Fruit fly (Drosophila melanogaster) whole organism: ENCODE measurements around the gene CNPYb.

ENCODE experiments used
- CG8478 ChIP-seq: fragments of >200 bp; optimal IDR thresholded peaks from 2 replicates; lab custom pipeline; 2018; ENCODE audit warnings: inconsistent platforms
- Dll ChIP-seq: fragments of >200 bp; optimal IDR thresholded peaks from 2 replicates; lab custom pipeline; 2017
- EcR ChIP-seq, 2 experiments: fragments of >200 bp; optimal IDR thresholded peaks; 2 replicates each; lab custom pipeline; 2017; ENCODE audit warnings: missing biosample characterization in 2 of 2, missing genetic modification characterization in 2 of 2, missing genetic modification reagents in 2 of 2
- pan ChIP-seq: fragments of >200 bp; optimal IDR thresholded peaks from 2 replicates; lab custom pipeline; 2017
- psq ChIP-seq: fragments of >200 bp; optimal IDR thresholded peaks from 2 replicates; lab custom pipeline; 2017
- usp ChIP-seq: fragments of >200 bp; optimal IDR thresholded peaks from 2 replicates; lab custom pipeline; 2017; ENCODE audit warnings: missing biosample characterization, missing genetic modification characterization, mixed read lengths

The CNPYb gene

DNA sequence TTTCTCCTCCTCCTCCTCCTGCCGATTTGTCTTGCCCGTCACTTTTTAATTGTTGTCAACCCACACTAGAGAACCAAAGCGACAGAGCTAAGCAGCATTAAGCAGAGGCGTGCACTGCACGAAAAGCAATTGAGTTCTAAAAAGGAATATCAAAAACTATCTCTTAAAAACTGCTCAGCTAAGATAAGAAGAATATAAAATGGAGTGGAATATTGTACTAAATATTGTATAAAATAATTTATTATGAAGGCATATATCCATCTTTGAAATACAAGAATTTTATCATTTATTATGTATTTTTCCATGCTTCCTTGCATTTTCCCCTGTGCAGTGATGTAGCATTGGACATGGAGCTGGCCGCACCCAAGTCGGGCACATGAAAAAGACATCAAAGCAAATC, 41.0 kb downstream of the CNPYb start:
- TF ChIP-seq pan: no peak
- no peak for TF ChIP-seq Dll
- TF ChIP-seq usp (GFP tag; lab: Kevin White, UChicago): no peak
- TF ChIP-seq CG8478 (lab: Kevin White, UChicago): no peak
- TF ChIP-seq psq (lab: Kevin White, UChicago): no peak
- no peak for TF ChIP-seq EcR (GFP tag; optimal IDR thresholded peaks at IDR 0.05; lab: Kevin White, UChicago)

DNA sequence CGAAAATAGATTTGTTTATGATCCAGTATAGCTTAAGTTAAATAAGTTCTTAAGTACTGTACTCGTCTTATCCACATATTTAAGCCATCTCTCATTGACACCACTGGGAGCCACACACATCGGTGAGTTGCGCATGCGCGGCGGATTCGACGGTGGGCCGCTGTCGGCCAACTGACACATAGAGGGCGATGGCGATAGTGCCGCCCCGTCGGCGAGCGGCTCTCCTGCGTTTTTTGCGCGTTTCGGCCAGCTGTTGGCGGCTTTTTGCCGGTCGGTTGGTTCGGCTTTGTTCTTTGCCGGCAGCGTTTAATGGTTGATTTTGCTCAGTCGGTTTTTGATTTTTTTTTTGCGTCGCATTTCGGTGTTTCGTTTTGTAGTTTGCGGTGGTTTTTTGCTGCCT, 41.8 kb downstream of the CNPYb start:
- no peak for TF ChIP-seq psq (lab: Kevin White, UChicago)
- TF ChIP-seq EcR (GFP tag; optimal IDR thresholded peaks at IDR 0.05; lab: Kevin White, UChicago): no peak
- TF ChIP-seq usp (GFP tag; lab: Kevin White, UChicago): no peak
- TF ChIP-seq CG8478 (lab: Kevin White, UChicago): no peak
- no peak for TF ChIP-seq Dll
- TF ChIP-seq pan: no peak

DNA sequence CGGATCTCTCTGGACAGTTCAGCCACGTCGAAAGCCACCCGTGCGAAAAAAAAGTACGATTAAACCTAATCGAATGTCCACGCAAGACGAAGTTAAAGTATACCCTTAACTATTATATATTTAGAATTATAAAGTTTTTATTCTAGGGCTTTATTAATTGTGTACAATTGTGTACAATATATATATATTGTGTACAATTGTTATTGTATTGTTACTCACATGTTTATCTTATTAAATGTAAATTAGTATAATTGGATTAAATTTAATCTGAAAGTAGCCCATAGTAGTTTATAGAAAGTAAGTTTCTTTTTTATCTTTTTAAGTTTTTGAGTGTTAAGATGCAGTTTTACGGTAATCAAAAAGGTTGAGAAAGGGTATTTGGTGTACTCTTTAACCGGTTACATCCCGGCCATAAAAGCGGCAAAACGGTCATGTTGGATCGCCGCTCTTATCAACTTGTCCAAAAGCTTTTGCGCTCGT, 42.6 kb downstream of the CNPYb start, which contains the start of gene CG43407:
CG43407 (minus strand) TSS at position 51 of the 480 bp plus-strand sequence.
- TF ChIP-seq psq (lab: Kevin White, UChicago): no peak
- no peak for TF ChIP-seq pan
- no peak for TF ChIP-seq usp (GFP tag; lab: Kevin White, UChicago)
- no peak for TF ChIP-seq EcR (GFP tag; optimal IDR thresholded peaks at IDR 0.05; lab: Kevin White, UChicago)
- no peak for TF ChIP-seq Dll
- no peak for TF ChIP-seq CG8478 (lab: Kevin White, UChicago)

DNA sequence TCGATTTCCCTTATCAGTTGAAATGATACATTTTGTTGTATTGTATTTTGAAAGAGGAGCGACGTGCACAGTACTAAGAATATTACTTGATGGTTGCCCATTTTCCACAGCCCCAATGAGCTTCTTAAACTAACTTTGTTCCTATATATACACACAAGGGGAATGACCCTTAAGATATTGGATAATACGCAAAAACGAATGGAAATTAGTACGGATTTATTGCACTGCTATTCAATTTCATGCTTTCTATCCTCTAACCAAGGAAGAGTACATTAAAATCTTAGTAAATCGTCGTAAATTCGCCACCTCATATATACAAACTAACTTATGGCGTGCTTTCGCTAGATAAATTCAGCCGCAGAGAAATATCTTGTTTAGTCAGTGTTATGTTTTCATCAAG, 44.1 kb downstream of the CNPYb start, which contains the start of gene Acp76A:
Acp76A (minus strand) TSS at position 101 of the 400 bp plus-strand sequence.
- no peak for TF ChIP-seq Dll
- no peak for TF ChIP-seq CG8478 (lab: Kevin White, UChicago)
- no peak for TF ChIP-seq psq (lab: Kevin White, UChicago)
- TF ChIP-seq EcR (GFP tag; optimal IDR thresholded peaks at IDR 0.05; lab: Kevin White, UChicago): no peak
- no peak for TF ChIP-seq pan
- no peak for TF ChIP-seq usp (GFP tag; lab: Kevin White, UChicago)

DNA sequence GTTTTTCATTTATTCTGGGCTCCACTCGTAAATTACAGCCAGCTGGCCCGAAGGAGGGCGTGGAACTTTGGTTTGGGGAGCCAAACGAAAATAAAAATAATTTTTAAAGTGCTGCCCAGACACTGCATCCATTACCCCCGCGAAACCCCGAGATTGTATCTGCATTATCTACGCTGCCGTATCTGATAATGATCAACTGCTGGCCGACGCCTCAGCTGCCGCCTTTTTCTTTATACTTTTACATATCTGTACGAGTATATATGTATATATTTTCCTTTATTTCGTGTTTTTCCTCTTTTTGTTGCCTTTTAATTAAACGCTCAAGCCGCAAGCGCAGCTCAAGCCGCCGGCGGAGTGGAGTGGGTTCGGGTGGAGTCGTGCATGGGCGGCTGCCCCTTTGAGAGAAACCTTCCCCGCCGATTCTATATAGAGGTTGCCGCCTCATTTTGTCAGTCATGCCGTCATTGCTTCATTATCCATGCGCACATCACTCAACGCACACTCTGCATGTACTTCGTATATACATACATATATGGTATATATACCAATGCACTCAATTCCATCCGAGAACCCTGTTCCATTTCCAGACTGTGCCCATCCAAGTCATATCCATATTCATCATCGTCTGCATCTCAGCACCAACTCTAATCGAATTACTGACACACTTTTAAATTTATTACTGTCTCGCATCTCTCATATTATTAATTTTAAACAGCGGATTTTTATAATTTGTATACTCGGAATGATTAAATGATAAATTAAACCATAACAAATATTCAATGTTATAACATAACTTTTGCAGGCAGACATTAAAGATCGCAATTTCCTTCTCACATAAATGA, 46.1 kb downstream of the CNPYb start:
- no peak for TF ChIP-seq CG8478 (lab: Kevin White, UChicago)
- no peak for TF ChIP-seq usp (GFP tag; lab: Kevin White, UChicago)
- no peak for TF ChIP-seq EcR (GFP tag; optimal IDR thresholded peaks at IDR 0.05; lab: Kevin White, UChicago)
- no peak for TF ChIP-seq pan
- TF ChIP-seq psq (lab: Kevin White, UChicago): no peak
- TF ChIP-seq Dll: no peak

DNA sequence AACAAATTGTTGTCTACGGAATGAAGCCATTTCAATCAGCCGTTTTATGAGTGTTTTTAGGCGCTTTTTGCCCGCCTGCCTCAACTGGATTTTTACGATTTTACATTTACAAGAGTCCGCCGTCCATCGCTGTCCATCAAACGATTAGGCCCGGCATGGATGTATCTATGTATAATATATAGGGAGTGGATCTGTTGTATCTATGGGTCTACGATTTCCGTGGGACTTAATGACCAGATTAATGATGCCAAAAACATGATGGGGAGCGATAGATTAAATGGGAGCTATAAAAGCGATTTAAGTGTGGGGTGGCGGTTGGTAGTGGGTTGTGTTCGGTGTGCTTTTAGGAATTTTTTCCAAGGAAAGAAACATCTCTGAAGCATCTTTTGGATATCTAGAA, 47.3 kb downstream of the CNPYb start:
- TF ChIP-seq Dll (no peak), usp (GFP tag; lab: Kevin White, UChicago) (no peak), pan (no peak), CG8478 (lab: Kevin White, UChicago) (no peak), EcR (GFP tag; optimal IDR thresholded peaks at IDR 0.05; lab: Kevin White, UChicago) (no peak), psq (lab: Kevin White, UChicago) (no peak)

DNA sequence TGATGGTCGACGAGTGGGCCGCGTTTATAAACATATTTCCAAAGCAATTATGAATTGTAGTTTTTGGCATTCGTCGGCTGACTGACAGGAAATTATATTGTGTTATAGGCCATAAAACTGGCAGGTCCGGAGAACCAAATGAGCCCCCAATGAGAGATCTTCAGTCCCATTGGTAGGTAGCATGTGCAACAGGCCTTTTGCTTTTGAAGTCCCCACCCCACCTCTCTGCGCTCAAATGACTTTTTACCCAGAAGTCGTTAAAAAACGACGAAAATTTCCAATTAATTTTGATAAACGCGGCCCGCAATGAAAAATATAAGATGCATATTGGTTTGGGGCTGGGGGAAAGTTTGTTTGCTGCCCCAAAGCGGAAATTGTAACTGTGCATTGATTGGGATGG, 47.8 kb downstream of the CNPYb start:
- TF ChIP-seq usp (GFP tag; lab: Kevin White, UChicago): no peak
- no peak for TF ChIP-seq psq (lab: Kevin White, UChicago)
- no peak for TF ChIP-seq Dll
- no peak for TF ChIP-seq EcR (GFP tag; optimal IDR thresholded peaks at IDR 0.05; lab: Kevin White, UChicago)
- TF ChIP-seq pan: no peak
- no peak for TF ChIP-seq CG8478 (lab: Kevin White, UChicago)

DNA sequence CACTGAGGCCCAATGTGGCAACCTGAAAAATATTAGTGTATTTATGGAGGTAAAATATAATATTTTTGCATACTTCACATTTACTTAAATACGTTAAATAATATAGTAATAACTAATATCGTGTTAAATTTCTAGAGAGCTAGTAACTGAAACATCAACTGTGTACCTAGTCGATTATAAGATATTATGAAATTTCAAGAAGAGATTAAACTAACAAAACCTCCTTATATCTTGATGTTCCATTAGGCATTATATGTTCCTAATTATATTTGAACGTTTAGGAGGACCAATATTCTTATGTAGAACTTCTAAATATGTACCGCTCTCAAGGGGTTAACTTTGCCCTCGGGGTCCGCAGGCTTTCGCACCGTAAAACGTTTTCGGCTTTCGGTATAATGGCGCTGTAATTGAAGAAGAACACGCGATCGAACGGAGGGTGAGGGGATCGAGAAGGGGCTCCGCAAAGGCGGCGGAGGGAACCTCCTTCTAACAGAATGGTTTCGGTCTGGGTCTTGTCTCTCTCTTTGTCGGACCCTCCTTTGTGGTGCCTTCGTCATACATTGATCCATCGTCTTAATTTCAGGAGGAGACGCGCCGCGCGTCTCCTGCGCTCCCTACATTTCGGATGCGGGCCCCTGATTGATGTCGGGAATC, 49.5 kb downstream of the CNPYb start:
- TF ChIP-seq usp (GFP tag; lab: Kevin White, UChicago): no peak
- TF ChIP-seq pan: no peak
- no peak for TF ChIP-seq CG8478 (lab: Kevin White, UChicago)
- TF ChIP-seq EcR (GFP tag; optimal IDR thresholded peaks at IDR 0.05; lab: Kevin White, UChicago): no peak
- TF ChIP-seq Dll: peak; percentile 78
- no peak for TF ChIP-seq psq (lab: Kevin White, UChicago)

DNA sequence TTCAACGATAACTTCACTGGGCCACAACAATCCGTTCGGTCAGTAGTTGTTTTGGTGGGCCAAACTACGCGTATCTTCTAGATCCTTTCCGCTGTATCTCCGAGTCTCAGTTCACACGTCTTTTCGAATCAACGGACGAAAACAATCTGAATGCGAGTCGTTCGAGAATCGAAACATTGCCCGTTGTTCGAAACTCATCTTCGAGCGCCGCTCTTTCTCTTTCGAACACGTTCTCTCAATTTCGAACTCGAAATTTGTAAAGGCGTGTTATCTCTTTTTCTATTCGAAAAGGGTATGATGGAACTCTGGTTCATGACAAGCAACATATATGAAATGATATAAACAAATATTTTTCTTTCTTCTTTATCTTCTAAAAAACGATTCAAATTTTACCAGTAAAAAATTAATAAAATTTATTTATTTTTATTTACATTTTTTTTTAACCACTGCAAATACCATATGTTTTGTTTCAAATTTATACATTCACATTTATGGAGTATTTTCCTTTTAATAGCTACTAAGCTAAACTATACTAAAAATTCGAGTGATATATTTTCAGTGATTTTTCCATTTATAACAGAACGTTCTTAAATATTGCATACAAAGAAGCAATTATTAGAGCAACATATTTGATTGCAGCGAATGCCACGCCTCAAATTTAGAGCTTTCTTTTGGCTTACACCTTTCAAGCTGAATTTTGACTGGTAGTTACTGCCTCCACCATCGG, 50.6 kb downstream of the CNPYb start, which contains the start of gene nkd:
nkd (minus strand) TSS at position 151 of the 727 bp plus-strand sequence.
- TF ChIP-seq pan (peak; percentile 70), CG8478 (lab: Kevin White, UChicago) (no peak), usp (GFP tag; lab: Kevin White, UChicago) (no peak)
